Worm (Caenorhabditis elegans): ENCODE measurements around the gene T26C12.1.

T26C12.1 gene

DNA sequence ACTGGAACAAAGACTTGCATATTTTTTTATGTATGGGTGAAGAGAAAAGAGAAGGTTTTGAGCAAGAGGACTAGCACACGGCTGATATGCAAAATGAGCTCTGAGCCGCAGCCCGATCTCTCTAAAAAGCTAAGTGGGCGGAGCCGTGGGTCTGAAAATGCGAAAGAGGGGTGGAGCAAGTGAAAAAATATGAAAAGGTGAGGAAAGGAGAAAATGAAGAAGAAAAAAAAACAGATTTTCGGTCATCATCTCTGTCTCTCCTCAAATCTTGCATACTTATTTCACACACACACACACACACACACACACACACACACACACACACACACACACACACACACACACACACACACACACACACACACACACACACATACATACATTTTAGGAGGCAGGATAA is 4.3 kb upstream of the T26C12.1 start, which contains the start of gene dmd-9:
dmd-9 (minus strand) TSS at position 101 of the 400 bp plus-strand sequence.
- TF ChIP-seq C17E4.6 (GFP tag; IDR thresholded peaks at IDR 0.05) = no peak
- no peak for TF ChIP-seq ceh-91 (GFP tag; IDR thresholded peaks at IDR 0.05)
- TF ChIP-seq dpff-1 (tag; optimal IDR thresholded peaks at IDR 0.05) = no peak
- no peak for TF ChIP-seq chd-7 (tag; optimal IDR thresholded peaks at IDR 0.05)
- no peak for TF ChIP-seq ztf-25 (GFP tag; IDR thresholded peaks at IDR 0.05)
- TF ChIP-seq snpc-4 (GFP tag; optimal IDR thresholded peaks at IDR 0.05) = no peak
- TF ChIP-seq snpc-4 (tag; optimal IDR thresholded peaks at IDR 0.05) = no peak
- no peak for TF ChIP-seq bed-1 (GFP tag; IDR thresholded peaks at IDR 0.05)
- TF ChIP-seq nhr-179 (tag; optimal IDR thresholded peaks at IDR 0.05) = no peak
- TF ChIP-seq dpl-1 (GFP tag; optimal IDR thresholded peaks at IDR 0.05) = no peak
- no peak for TF ChIP-seq madf-10 (tag; optimal IDR thresholded peaks at IDR 0.05)
- TF ChIP-seq egl-18 (GFP tag; IDR thresholded peaks at IDR 0.05) = no peak
- TF ChIP-seq unc-62 (GFP tag; optimal IDR thresholded peaks at IDR 0.05) = no peak
- no peak for TF ChIP-seq ztf-18 (tag; optimal IDR thresholded peaks at IDR 0.05)
- TF ChIP-seq B0261.1 (tag; optimal IDR thresholded peaks at IDR 0.05) = no peak

DNA sequence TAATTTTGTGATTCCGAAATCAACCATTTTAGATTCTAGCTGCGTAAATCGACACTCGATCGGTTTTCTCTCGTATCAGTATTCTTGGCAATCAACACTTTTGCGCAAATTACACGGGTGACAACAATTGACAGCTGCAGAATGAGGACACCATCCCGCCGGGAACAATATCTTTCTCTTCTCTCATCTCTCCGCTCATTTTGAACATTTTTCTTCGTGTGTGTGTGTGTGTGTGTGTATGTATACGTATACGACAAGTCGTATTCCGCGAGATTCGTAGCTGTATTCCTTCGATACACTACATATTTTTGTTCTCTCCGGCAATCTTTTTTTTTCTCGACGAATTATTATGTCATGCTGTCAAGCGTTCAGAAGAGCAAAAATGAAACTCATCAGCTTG is 1.8 kb upstream of the T26C12.1 start:
- no peak for TF ChIP-seq zim-3 (tag; optimal IDR thresholded peaks at IDR 0.05)

DNA sequence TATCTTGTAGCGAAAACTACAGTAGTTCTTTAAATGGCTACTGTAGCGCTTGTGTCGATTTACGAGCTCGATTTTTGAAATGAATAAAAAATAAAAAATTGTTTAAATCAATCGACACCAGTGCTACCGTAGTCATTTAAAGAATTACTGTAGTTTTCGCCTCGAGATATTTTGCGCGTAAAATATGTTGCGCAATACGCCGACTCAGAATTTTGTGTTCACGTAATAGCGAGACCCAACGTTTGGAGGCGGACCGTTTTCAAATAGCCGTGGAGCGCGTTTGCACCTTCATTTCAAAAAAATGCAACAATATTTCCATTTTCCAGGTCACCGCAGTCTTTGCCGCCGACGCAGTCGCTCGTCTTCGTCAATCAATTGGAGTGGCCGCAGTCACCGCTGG is 1.5 kb downstream of the T26C12.1 start:
- TF ChIP-seq F33H1.4 (GFP tag; IDR thresholded peaks at IDR 0.05) = no peak
- TF ChIP-seq F37B4.10 (GFP tag; IDR thresholded peaks at IDR 0.05) = 0 out of 2 replicates have a peak, but pooled peaks have one; percentile 56
- no peak for TF ChIP-seq mel-28 (tag; optimal IDR thresholded peaks at IDR 0.05; ENCODE audit: borderline replicate concordance)
- no peak for TF ChIP-seq hlh-12 (tag; optimal IDR thresholded peaks at IDR 0.05)
- no peak for TF ChIP-seq akir-1 (GFP tag; optimal IDR thresholded peaks at IDR 0.05)

DNA sequence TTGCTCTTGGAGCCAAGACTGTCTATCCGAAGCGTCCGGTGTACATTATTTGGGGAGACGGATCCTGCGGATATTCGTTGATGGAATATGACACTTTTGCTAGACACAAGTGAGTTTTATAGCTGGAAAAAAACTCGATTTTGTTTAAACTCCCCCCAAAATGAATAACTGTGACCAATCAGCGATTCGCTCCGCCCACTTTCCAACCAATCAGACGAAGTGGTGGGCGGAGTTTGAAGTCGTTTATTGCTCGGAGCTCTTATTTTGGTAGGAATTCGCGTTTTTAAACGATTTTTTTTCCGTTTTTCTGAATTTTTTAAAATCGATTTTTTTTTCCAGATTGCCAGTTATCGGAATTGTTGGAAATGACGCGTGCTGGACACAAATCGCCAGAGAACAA is 3.1 kb downstream of the T26C12.1 start:
- TF ChIP-seq nfyb-1 (GFP tag; IDR thresholded peaks at IDR 0.05) (peak; percentile 73), F23B12.7 (tag; optimal IDR thresholded peaks at IDR 0.05; ENCODE audit: insufficient read depth) (no peak), C17E4.6 (GFP tag; IDR thresholded peaks at IDR 0.05) (no peak)

DNA sequence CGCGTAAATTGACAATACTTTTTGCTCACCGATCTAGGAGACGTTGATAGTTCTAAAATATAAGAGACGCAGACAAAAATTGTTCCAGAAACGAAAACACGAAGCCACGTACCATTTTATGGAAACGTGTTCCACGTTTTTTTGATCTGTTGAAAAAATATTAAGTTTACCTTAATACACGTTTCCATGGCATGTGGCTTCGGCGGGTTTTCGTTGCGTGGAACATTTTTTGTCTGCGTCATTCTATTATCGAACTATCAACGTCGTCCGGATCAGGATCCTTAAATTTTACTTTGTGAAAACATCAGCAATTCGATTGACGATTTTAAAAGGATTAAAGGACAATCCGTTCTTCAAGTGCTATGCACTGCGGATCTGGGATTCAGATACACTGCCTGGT is 6.9 kb downstream of the T26C12.1 start, which contains the start of gene T26C12.2:
T26C12.2 (minus strand) TSS at position 101 of the 400 bp plus-strand sequence.
- no peak for TF ChIP-seq F55B11.4 (tag; optimal IDR thresholded peaks at IDR 0.05; ENCODE audit: borderline replicate concordance, insufficient read depth)
- no peak for TF ChIP-seq zfh-2 (GFP tag; conservative IDR thresholded peaks at IDR 0.05)
- TF ChIP-seq Y67H2A.10 (GFP tag; conservative IDR thresholded peaks at IDR 0.05) = no peak
- TF ChIP-seq lin-26 (GFP tag; IDR thresholded peaks at IDR 0.05) = no peak
- no peak for TF ChIP-seq nhr-90 (tag; optimal IDR thresholded peaks at IDR 0.05)
- TF ChIP-seq nfya-2 (GFP tag; IDR thresholded peaks at IDR 0.05) = no peak
- no peak for TF ChIP-seq F39B2.1 (GFP tag; IDR thresholded peaks at IDR 0.05)
- TF ChIP-seq ceh-58 (GFP tag; IDR thresholded peaks at IDR 0.05) = no peak
- no peak for TF ChIP-seq hsf-1 (GFP tag; IDR thresholded peaks at IDR 0.05)
- no peak for TF ChIP-seq die-1 (tag; optimal IDR thresholded peaks at IDR 0.05)
